Worm (Caenorhabditis elegans): ENCODE results near the gene hal-2.
"Not testable (repeated sequence)": the region's sequence is repeated elsewhere in the genome, so short reads cannot be mapped to it uniquely, and the experiment has no call there.

hal-2 gene

ce11 chrIII:10060573-10060972 is 28.2 kb downstream of the hal-2 start, which contains the start of gene T16G12.13:
Gene T16G12.13, plus strand, starts transcription at chrIII:10060865.
- TF ChIP-seq ceh-22 (tag; optimal IDR thresholded peaks at IDR 0.05) (no peak), C38D4.7 (GFP tag; optimal IDR thresholded peaks at IDR 0.05) (no peak), pqm-1 (tag; optimal IDR thresholded peaks at IDR 0.05) (no peak), elt-2 (tag; optimal IDR thresholded peaks at IDR 0.05) (no peak), madf-2 (tag; optimal IDR thresholded peaks at IDR 0.05) (no peak)

DNA sequence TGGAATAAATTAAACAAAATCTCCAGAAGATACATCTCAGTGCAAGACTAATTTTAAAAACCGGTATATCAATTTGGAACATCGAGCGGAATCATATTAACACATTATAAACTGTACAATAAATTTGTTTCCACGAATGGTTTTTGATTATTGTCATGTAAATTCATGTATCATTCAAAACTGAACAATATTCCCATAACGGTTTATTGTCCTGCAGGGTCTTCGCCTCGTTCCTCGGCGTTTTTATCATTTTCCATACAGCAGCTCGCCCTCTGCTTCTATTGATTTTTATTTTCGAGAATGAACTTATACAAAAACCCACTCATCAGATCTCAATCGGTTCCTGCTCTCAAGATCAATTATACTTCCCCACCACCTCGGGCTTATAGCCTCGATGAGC is 29.7 kb downstream of the hal-2 start, which contains the start of gene T16G12.8:
T16G12.8 (plus strand) TSS at position 301 of the 400 bp plus-strand sequence.
- TF ChIP-seq tbx-2 (tag; optimal IDR thresholded peaks at IDR 0.05), result no peak

ce11 chrIII:10057518-10057917 is 31.2 kb downstream of the hal-2 start, which contains the start of gene T16G12.4:
Gene T16G12.4, plus strand, starts transcription at chrIII:10057818.
- TF ChIP-seq syd-9 (tag; optimal IDR thresholded peaks at IDR 0.05), result no peak
- no peak for TF ChIP-seq K02D7.2 (tag; optimal IDR thresholded peaks at IDR 0.05)
- no peak for TF ChIP-seq ceh-6 (GFP tag; optimal IDR thresholded peaks at IDR 0.05)
- TF ChIP-seq gmeb-2 (tag; optimal IDR thresholded peaks at IDR 0.05), result no peak

DNA sequence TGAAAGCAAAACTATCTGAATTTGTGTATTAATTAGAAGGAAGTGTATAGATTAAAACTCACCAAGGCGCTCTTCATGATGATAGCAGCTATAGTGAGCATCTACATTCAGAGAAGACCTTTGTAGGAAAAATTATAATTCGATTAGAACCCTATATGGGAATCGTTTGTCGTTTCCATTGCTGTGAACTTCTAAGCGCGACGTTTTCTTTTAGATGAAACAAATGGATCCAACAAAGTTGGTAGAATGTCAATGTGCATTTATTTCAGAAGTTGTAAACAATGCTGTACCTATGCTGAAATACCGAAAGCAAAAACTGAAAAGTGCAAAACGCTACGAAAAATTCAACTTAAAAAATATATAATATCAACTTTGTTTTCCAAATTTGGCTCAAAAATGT is 32.7 kb downstream of the hal-2 start, which contains the start of gene T16G12.10:
T16G12.10 (minus strand) TSS at position 101 of the 400 bp plus-strand sequence.
- no peak for TF ChIP-seq fkh-6 (tag; optimal IDR thresholded peaks at IDR 0.05)
- no peak for TF ChIP-seq nhr-11 (tag; optimal IDR thresholded peaks at IDR 0.05)
- TF ChIP-seq hlh-6 (tag; optimal IDR thresholded peaks at IDR 0.05), result no peak
- TF ChIP-seq K02D7.2 (tag; optimal IDR thresholded peaks at IDR 0.05), result no peak
- no peak for TF ChIP-seq unc-55 (GFP tag; optimal IDR thresholded peaks at IDR 0.05)
- no peak for TF ChIP-seq ceh-2 (tag; optimal IDR thresholded peaks at IDR 0.05)
- TF ChIP-seq lim-6 (tag; optimal IDR thresholded peaks at IDR 0.05), result no peak
- no peak for TF ChIP-seq ceh-45 (GFP tag; IDR thresholded peaks at IDR 0.05)
- TF ChIP-seq elt-4 (tag; optimal IDR thresholded peaks at IDR 0.05), result no peak
- no peak for TF ChIP-seq tbx-2 (tag; optimal IDR thresholded peaks at IDR 0.05)
- TF ChIP-seq ets-4 (tag; optimal IDR thresholded peaks at IDR 0.05), result no peak
- TF ChIP-seq ceh-31 (tag; optimal IDR thresholded peaks at IDR 0.05), result no peak
- TF ChIP-seq ceh-14 (tag; optimal IDR thresholded peaks at IDR 0.05), result no peak
- TF ChIP-seq ceh-19 (GFP tag; optimal IDR thresholded peaks at IDR 0.05), result no peak
- no peak for TF ChIP-seq odd-2 (tag; optimal IDR thresholded peaks at IDR 0.05)

ce11 chrIII:10053312-10053711 is 35.4 kb downstream of the hal-2 start, which contains the start of gene T16G12.12:
Gene T16G12.12, plus strand, starts transcription at chrIII:10053612.
- not testable (repeated sequence) for TF ChIP-seq npax-4 (tag; optimal IDR thresholded peaks at IDR 0.05); elt-2 (tag; optimal IDR thresholded peaks at IDR 0.05); mec-3 (tag; optimal IDR thresholded peaks at IDR 0.05; ENCODE audit: borderline replicate concordance)

- TF ChIP-seq pat-9 (tag; optimal IDR thresholded peaks at IDR 0.05); npax-4 (tag; optimal IDR thresholded peaks at IDR 0.05); unc-3 (GFP tag; conservative IDR thresholded peaks at IDR 0.05); unc-3 (tag; optimal IDR thresholded peaks at IDR 0.05): not testable (repeated sequence)
These were observed 38.4 kb downstream of the hal-2 start, which contains the start of gene T16G12.3 for ce11 chrIII:10050321-10050720. Gene T16G12.3, plus strand, starts transcription at chrIII:10050621.

DNA sequence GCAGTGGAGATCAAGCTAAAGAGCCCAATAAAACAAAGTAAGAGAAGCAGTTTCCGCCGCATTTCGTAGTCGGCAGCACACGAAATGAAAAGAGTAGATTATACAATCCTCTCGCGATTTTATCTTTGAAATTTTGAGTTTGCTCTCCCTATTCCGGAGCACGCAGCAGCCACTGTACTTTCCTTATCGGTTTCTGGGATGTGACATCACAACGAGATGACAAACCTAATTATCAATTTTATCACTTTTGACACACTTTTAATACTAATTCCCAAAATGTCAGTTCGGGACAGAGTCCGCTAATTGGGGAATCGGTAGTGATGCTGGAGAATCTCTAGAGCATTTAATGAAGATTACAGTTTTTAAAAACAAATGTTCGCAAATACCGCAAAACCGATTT is 39.0 kb downstream of the hal-2 start, which contains the start of gene T16G12.1:
T16G12.1 (minus strand) TSS at position 176 of the 400 bp plus-strand sequence.
- TF ChIP-seq gmeb-2 (tag; optimal IDR thresholded peaks at IDR 0.05) (no peak), elt-2 (tag; optimal IDR thresholded peaks at IDR 0.05) (peak; percentile 53)

- TF ChIP-seq T23F11.4 (GFP tag; optimal IDR thresholded peaks at IDR 0.05), result no peak
- no peak for TF ChIP-seq pqm-1 (tag; optimal IDR thresholded peaks at IDR 0.05)
- TF ChIP-seq che-1 (tag; optimal IDR thresholded peaks at IDR 0.05), result no peak
- no peak for TF ChIP-seq ceh-6 (GFP tag; optimal IDR thresholded peaks at IDR 0.05)
- no peak for TF ChIP-seq hlh-13 (GFP tag; optimal IDR thresholded peaks at IDR 0.05)
- no peak for TF ChIP-seq sdc-2 (tag; optimal IDR thresholded peaks at IDR 0.05)
- no peak for TF ChIP-seq unc-86 (tag; optimal IDR thresholded peaks at IDR 0.05)
- TF ChIP-seq pax-1 (tag; optimal IDR thresholded peaks at IDR 0.05), result no peak
These were observed 48.7 kb downstream of the hal-2 start, which contains the start of gene T16G12.7 for ce11 chrIII:10040013-10040412. Gene T16G12.7, minus strand, starts transcription at chrIII:10040113.
